Worm (Caenorhabditis elegans) whole organism, L2 larva: ENCODE results near the gene pps-1.

ENCODE experiments used
- C34F6.9 ChIP-seq: fragments of 150-350 bp; optimal IDR thresholded peaks from 2 replicates; lab custom pipeline; 2014; ENCODE audit warnings: missing biosample characterization, missing genetic modification characterization
- F13H6.1 ChIP-seq: sonication (generic microtip); optimal IDR thresholded peaks from 2 replicates; lab custom pipeline; 2016; ENCODE audit warnings: missing genetic modification characterization, missing compliant biosample characterization
- R02D3.7 ChIP-seq: fragments of 150-350 bp; optimal IDR thresholded peaks from 2 replicates; lab custom pipeline; 2014; ENCODE audit warnings: missing biosample characterization, missing genetic modification characterization
- Y55F3AM.14 ChIP-seq: fragments of 200-800 bp; sonication (Bioruptor generic); optimal IDR thresholded peaks from 2 replicates; lab custom pipeline; 2018; ENCODE audit warnings: mild to moderate bottlenecking, missing genetic modification characterization, missing compliant biosample characterization
- alr-1 ChIP-seq: fragments of 150-350 bp; optimal IDR thresholded peaks from 2 replicates; lab custom pipeline; 2014; ENCODE audit warnings: missing biosample characterization, missing genetic modification characterization
- aly-2 ChIP-seq: fragments of 150-350 bp; optimal IDR thresholded peaks from 2 replicates; lab custom pipeline; 2014; ENCODE audit warnings: missing biosample characterization, missing genetic modification characterization
- ama-1 ChIP-seq: fragments of 150-350 bp; optimal IDR thresholded peaks from 2 replicates; lab custom pipeline; 2018; ENCODE audit warnings: inconsistent platforms
- blmp-1 ChIP-seq: sonication (generic microtip); optimal IDR thresholded peaks from 2 replicates; lab custom pipeline; 2017; ENCODE audit warnings: missing genetic modification characterization, mild to moderate bottlenecking, missing compliant biosample characterization, antibody characterized with exemption, moderate library complexity; ENCODE audit not compliant: insufficient read depth
- ceh-82 ChIP-seq: fragments of 150-350 bp; optimal IDR thresholded peaks from 2 replicates; lab custom pipeline; 2014; ENCODE audit warnings: missing biosample characterization, missing genetic modification characterization
- crh-2 ChIP-seq: sonication (generic microtip); optimal IDR thresholded peaks from 2 replicates; lab custom pipeline; 2017; ENCODE audit warnings: missing biosample characterization, missing genetic modification characterization
- egl-27 ChIP-seq: sonication (generic microtip); optimal IDR thresholded peaks from 3 replicates; lab custom pipeline; 2017; ENCODE audit warnings: missing biosample characterization, missing genetic modification reagents, missing genetic modification characterization
- elt-1 ChIP-seq: fragments of 150-350 bp; optimal IDR thresholded peaks from 2 replicates; lab custom pipeline; 2014; ENCODE audit warnings: missing biosample characterization, missing genetic modification characterization
- elt-3 ChIP-seq: sonication (generic microtip); optimal IDR thresholded peaks from 2 replicates; lab custom pipeline; 2017; ENCODE audit warnings: missing biosample characterization, missing genetic modification characterization
- fos-1 ChIP-seq: fragments of 150-350 bp; optimal IDR thresholded peaks from 2 replicates; lab custom pipeline; 2014; ENCODE audit warnings: missing biosample characterization, missing genetic modification characterization
- gmeb-1 ChIP-seq: fragments of 150-350 bp; optimal IDR thresholded peaks from 2 replicates; lab custom pipeline; 2014; ENCODE audit warnings: missing biosample characterization, missing genetic modification characterization
- lin-11 ChIP-seq: fragments of 150-350 bp; sonication (generic microtip); optimal IDR thresholded peaks from 2 replicates; lab custom pipeline; 2014; ENCODE audit warnings: missing biosample characterization, missing genetic modification characterization, inconsistent platforms, mixed read lengths
- lin-13 ChIP-seq: fragments of 150-350 bp; optimal IDR thresholded peaks from 2 replicates; lab custom pipeline; 2014; ENCODE audit warnings: missing biosample characterization, missing genetic modification reagents, missing genetic modification characterization
- mab-5 ChIP-seq: fragments of 150-350 bp; optimal IDR thresholded peaks from 2 replicates; lab custom pipeline; 2014; ENCODE audit warnings: missing biosample characterization, missing genetic modification characterization
- mbf-1 ChIP-seq: sonication (generic microtip); optimal IDR thresholded peaks from 2 replicates; lab custom pipeline; 2017; ENCODE audit warnings: missing biosample characterization, missing genetic modification characterization
- mdl-1 ChIP-seq, 2 experiments: fragments of 150-350 bp in 1 of 2; sonication (generic microtip) in 1 of 2; optimal IDR thresholded peaks; 2 replicates each; lab custom pipeline; 2017; ENCODE audit warnings: missing biosample characterization in 2 of 2, missing genetic modification characterization in 2 of 2
- nhr-12 ChIP-seq: fragments of 150-350 bp; optimal IDR thresholded peaks from 2 replicates; lab custom pipeline; 2014; ENCODE audit warnings: missing biosample characterization, missing genetic modification characterization
- nhr-21 ChIP-seq: fragments of 150-350 bp; optimal IDR thresholded peaks from 2 replicates; lab custom pipeline; 2014; ENCODE audit warnings: missing biosample characterization, missing genetic modification characterization
- nhr-23 ChIP-seq: fragments of 150-350 bp; optimal IDR thresholded peaks from 2 replicates; lab custom pipeline; 2014; ENCODE audit warnings: missing biosample characterization, missing genetic modification reagents, missing genetic modification characterization
- nhr-237 ChIP-seq: fragments of 150-350 bp; optimal IDR thresholded peaks from 2 replicates; lab custom pipeline; 2014; ENCODE audit warnings: missing biosample characterization, missing genetic modification characterization
- nhr-25 ChIP-seq: fragments of 150-350 bp; sonication (generic microtip); optimal IDR thresholded peaks from 3 replicates; lab custom pipeline; 2014; ENCODE audit warnings: missing biosample characterization, missing genetic modification characterization
- nhr-77 ChIP-seq: fragments of 150-350 bp; optimal IDR thresholded peaks from 2 replicates; lab custom pipeline; 2014; ENCODE audit warnings: missing biosample characterization, missing genetic modification characterization
- peb-1 ChIP-seq: fragments of 150-350 bp; optimal IDR thresholded peaks from 2 replicates; lab custom pipeline; 2014; ENCODE audit warnings: missing biosample characterization, missing genetic modification characterization
- skn-1 ChIP-seq: sonication (generic microtip); optimal IDR thresholded peaks from 2 replicates; lab custom pipeline; 2017; ENCODE audit warnings: missing biosample characterization, missing genetic modification characterization
- sma-9 ChIP-seq, 2 experiments: fragments of 150-350 bp in 1 of 2; sonication (generic microtip) in 1 of 2; optimal IDR thresholded peaks; 2 replicates each; lab custom pipeline; 2014 to 2016; ENCODE audit warnings: missing genetic modification characterization in 2 of 2, mild to moderate bottlenecking in 1 of 2, missing biosample characterization in 1 of 2, missing compliant biosample characterization in 1 of 2, missing genetic modification reagents in 1 of 2, moderate library complexity in 1 of 2
- snpc-4 ChIP-seq: fragments of 150-350 bp; optimal IDR thresholded peaks from 2 replicates; lab custom pipeline; 2014; ENCODE audit warnings: missing biosample characterization, missing genetic modification characterization
- unc-39 ChIP-seq: fragments of 150-350 bp; optimal IDR thresholded peaks from 2 replicates; lab custom pipeline; 2014; ENCODE audit warnings: missing biosample characterization, missing genetic modification characterization
- unc-62 ChIP-seq: fragments of 150-350 bp; optimal IDR thresholded peaks from 2 replicates; lab custom pipeline; 2014; ENCODE audit warnings: missing biosample characterization, missing genetic modification reagents, missing genetic modification characterization
- zag-1 ChIP-seq: fragments of 150-350 bp; optimal IDR thresholded peaks from 2 replicates; lab custom pipeline; 2014; ENCODE audit warnings: missing biosample characterization, missing genetic modification characterization
- ztf-1 ChIP-seq: fragments of 200-800 bp; sonication (Bioruptor generic); conservative IDR thresholded peaks from 2 replicates; pipeline ENCODE4 v1.3.6; 2022; ENCODE audit warnings: missing genetic modification characterization, missing compliant biosample characterization
- ztf-11 ChIP-seq: sonication (generic microtip); optimal IDR thresholded peaks from 2 replicates; lab custom pipeline; 2017; ENCODE audit warnings: missing biosample characterization, missing genetic modification characterization

The pps-1 gene

ce11 chrIV:10144487-10144886 lies 17.3 kb upstream of the pps-1 start:
- TF ChIP-seq skn-1 (tag; lab: Kevin White, UChicago) (peak; percentile 78), nhr-77 (tag; lab: Kevin White, UChicago) (no peak)

- TF ChIP-seq lin-11 (tag; lab: Kevin White, UChicago) (no peak), unc-62 (GFP tag; lab: Kevin White, UChicago) (no peak), ztf-11 (tag; lab: Kevin White, UChicago) (no peak), mbf-1 (tag; lab: Kevin White, UChicago) (no peak), elt-1 (tag; lab: Kevin White, UChicago) (no peak), lin-13 (GFP tag; lab: Kevin White, UChicago) (no peak), nhr-23 (tag; lab: Kevin White, UChicago) (no peak), mab-5 (tag; lab: Kevin White, UChicago) (no peak)
- TF ChIP-seq, all 48 proteins: peak for 0
These were observed 16.9 kb upstream of the pps-1 start for ce11 chrIV:10144909-10145308.

ce11 chrIV:10146885-10147284 lies 14.9 kb upstream of the pps-1 start, which contains the start of gene T14G10.8:
Gene T14G10.8, minus strand, starts transcription at chrIV:10146985.
- TF ChIP-seq ama-1 (lab: Kevin White, UChicago) (no peak), unc-39 (tag; lab: Kevin White, UChicago) (no peak), sma-9 (GFP tag; optimal IDR thresholded peaks at IDR 0.05; lab: Kevin White, UChicago) (no peak), sma-9 (tag; optimal IDR thresholded peaks at IDR 0.05; lab: Kevin White, UChicago) (no peak), egl-27 (tag; lab: Kevin White, UChicago) (no peak), Y55F3AM.14 (no peak), zag-1 (no peak), aly-2 (tag; lab: Kevin White, UChicago) (no peak), nhr-25 (tag; lab: Kevin White, UChicago) (no peak), nhr-77 (tag; lab: Kevin White, UChicago) (no peak), mdl-1 (tag; optimal IDR thresholded peaks at IDR 0.05; lab: Kevin White, UChicago) (no peak), F13H6.1 (no peak), nhr-21 (tag; lab: Kevin White, UChicago) (no peak), gmeb-1 (no peak), peb-1 (tag; lab: Kevin White, UChicago) (no peak), fos-1 (tag; lab: Kevin White, UChicago) (no peak), elt-1 (tag; lab: Kevin White, UChicago) (no peak), crh-2 (no peak), blmp-1 (tag; lab: Kevin White, UChicago) (no peak)

- TF ChIP-seq nhr-12 (tag; lab: Kevin White, UChicago) (no peak), egl-27 (tag; lab: Kevin White, UChicago) (no peak), elt-1 (tag; lab: Kevin White, UChicago) (no peak), C34F6.9 (tag; lab: Kevin White, UChicago) (no peak), elt-3 (no peak), nhr-237 (no peak), R02D3.7 (tag; lab: Kevin White, UChicago) (no peak), ztf-1 (GFP tag; lab: Robert Waterston, UW) (no peak), alr-1 (tag; lab: Kevin White, UChicago) (no peak)
These were observed 12.9 kb upstream of the pps-1 start, which contains the start of gene pigs-1 for ce11 chrIV:10148938-10149337. Gene pigs-1, minus strand, starts transcription at chrIV:10149038.

ce11 chrIV:10150552-10151004 lies 11.2 kb upstream of the pps-1 start, which contains the start of gene tsp-12:
Gene tsp-12, minus strand, starts transcription at chrIV:10150602.
- TF ChIP-seq nhr-21 (tag; lab: Kevin White, UChicago) (no peak), F13H6.1 (peak; percentile 51), ceh-82 (tag; lab: Kevin White, UChicago) (no peak), C34F6.9 (tag; lab: Kevin White, UChicago) (peak; percentile 2), lin-13 (GFP tag; lab: Kevin White, UChicago) (peak; percentile 23), mab-5 (tag; lab: Kevin White, UChicago) (no peak), snpc-4 (tag; lab: Kevin White, UChicago) (no peak), ztf-11 (tag; lab: Kevin White, UChicago) (no peak), R02D3.7 (tag; lab: Kevin White, UChicago) (no peak), nhr-25 (tag; lab: Kevin White, UChicago) (no peak)
- TF ChIP-seq, all 48 proteins: peak for 3
